Worm (Caenorhabditis elegans): Measurements from ENCODE around the gene F26F2.4.

- no peak for TF ChIP-seq pha-4 (tag; optimal IDR thresholded peaks at IDR 0.05)
- TF ChIP-seq pha-2 (tag; optimal IDR thresholded peaks at IDR 0.05), result no peak
- no peak for TF ChIP-seq fkh-10 (GFP tag; optimal IDR thresholded peaks at IDR 0.05)
- no peak for TF ChIP-seq dmd-4 (tag; optimal IDR thresholded peaks at IDR 0.05; ENCODE audit: borderline replicate concordance)
- no peak for TF ChIP-seq pag-3 (tag; optimal IDR thresholded peaks at IDR 0.05; ENCODE audit: borderline replicate concordance)
- TF ChIP-seq tbx-7 (tag; optimal IDR thresholded peaks at IDR 0.05), result no peak
These were observed 28.0 kb downstream of the F26F2.4 start, which contains the start of gene F46B3.1 for ce11 chrV:20597076-20597475.
